Worm (Caenorhabditis elegans) whole organism, young adult: Measurements from ENCODE around the gene D1086.3.

Experiments used
- B0261.1 ChIP-seq: sonication (generic microtip); optimal IDR thresholded peaks from 2 replicates; lab custom pipeline; 2016; ENCODE audit warnings: mild to moderate bottlenecking, missing genetic modification characterization, moderate library complexity, missing compliant biosample characterization
- B0336.3 ChIP-seq: fragments of 200-800 bp; sonication (Bioruptor generic); IDR thresholded peaks from 2 replicates; pipeline ENCODE4 v1.3.6; 2022; ENCODE audit warnings: missing genetic modification characterization, missing compliant biosample characterization
- F33H1.4 ChIP-seq: fragments of 200-800 bp; sonication (Bioruptor generic); IDR thresholded peaks from 2 replicates; pipeline ENCODE4 v1.3.6; 2022; ENCODE audit warnings: missing genetic modification reagents, missing genetic modification characterization, missing compliant biosample characterization
- K11D2.4 ChIP-seq: fragments of 200-800 bp; sonication (Bioruptor generic); IDR thresholded peaks from 2 replicates; pipeline ENCODE4 v1.3.6; 2022; ENCODE audit warnings: missing genetic modification reagents, missing genetic modification characterization, missing compliant biosample characterization
- Y53F4B.3 ChIP-seq: fragments of 200-800 bp; sonication (Bioruptor generic); IDR thresholded peaks from 2 replicates; pipeline ENCODE4 v1.3.6; 2022; ENCODE audit warnings: missing genetic modification reagents, missing genetic modification characterization, missing compliant biosample characterization
- Y79H2A.3 ChIP-seq: fragments of 200-800 bp; sonication (Bioruptor generic); conservative IDR thresholded peaks from 2 replicates; pipeline ENCODE4 v1.3.6; 2022; ENCODE audit warnings: missing genetic modification reagents, missing genetic modification characterization, missing compliant biosample characterization
- ZK185.1 ChIP-seq: sonication (generic microtip); optimal IDR thresholded peaks from 2 replicates; lab custom pipeline; 2016; ENCODE audit warnings: mild to moderate bottlenecking, missing genetic modification characterization, missing compliant biosample characterization; ENCODE audit not compliant: poor library complexity, severe bottlenecking
- aptf-2 ChIP-seq: fragments of 200-800 bp; sonication (Bioruptor generic); conservative IDR thresholded peaks from 2 replicates; pipeline ENCODE4 v1.3.6; 2022; ENCODE audit warnings: missing genetic modification reagents, missing genetic modification characterization, missing compliant biosample characterization
- athp-1 ChIP-seq: sonication (generic microtip); optimal IDR thresholded peaks from 2 replicates; lab custom pipeline; 2017; ENCODE audit warnings: mild to moderate bottlenecking, missing genetic modification characterization, missing compliant biosample characterization
- cebp-1 ChIP-seq, 2 experiments: fragments of 200-800 bp in 1 of 2; sonication (Bioruptor generic) in 1 of 2; sonication (generic microtip) in 1 of 2; IDR thresholded peaks in 1 of 2; optimal IDR thresholded peaks in 1 of 2; 2 replicates each; pipeline versions ENCODE4 v1.3.6 to Lab custom; 2017 to 2022; ENCODE audit warnings: missing compliant biosample characterization in 2 of 2, missing genetic modification characterization in 2 of 2, mild to moderate bottlenecking in 1 of 2, missing genetic modification reagents in 1 of 2, moderate library complexity in 1 of 2
- ceh-100 ChIP-seq: fragments of 200-800 bp; sonication (Bioruptor generic); IDR thresholded peaks from 2 replicates; pipeline ENCODE4 v1.3.6; 2022; ENCODE audit warnings: missing genetic modification reagents, missing genetic modification characterization, missing compliant biosample characterization
- ceh-91 ChIP-seq: fragments of 200-800 bp; sonication (Bioruptor generic); IDR thresholded peaks from 2 replicates; pipeline ENCODE4 v1.3.6; 2022; ENCODE audit warnings: missing genetic modification reagents, missing genetic modification characterization, missing compliant biosample characterization
- efl-1 ChIP-seq: fragments of 150-350 bp; optimal IDR thresholded peaks from 2 replicates; lab custom pipeline; 2014; ENCODE audit warnings: missing biosample characterization, missing genetic modification reagents, missing genetic modification characterization
- egl-44 ChIP-seq: fragments of 200-800 bp; sonication (Bioruptor generic); IDR thresholded peaks from 2 replicates; pipeline ENCODE4 v1.3.6; 2022; ENCODE audit warnings: missing genetic modification reagents, missing genetic modification characterization, missing compliant biosample characterization
- ets-4 ChIP-seq: fragments of 200-800 bp; sonication (Bioruptor generic); optimal IDR thresholded peaks from 2 replicates; lab custom pipeline; 2018; ENCODE audit warnings: mild to moderate bottlenecking, missing genetic modification characterization, missing compliant biosample characterization
- him-1 ChIP-seq: sonication (generic microtip); optimal IDR thresholded peaks from 2 replicates; lab custom pipeline; 2016; ENCODE audit warnings: missing genotype, missing genetic modification reagents, missing genetic modification characterization, missing compliant biosample characterization
- hlh-12 ChIP-seq: sonication (generic microtip); optimal IDR thresholded peaks from 2 replicates; lab custom pipeline; 2016; ENCODE audit warnings: missing genetic modification characterization, missing compliant biosample characterization
- hlh-26 ChIP-seq: fragments of 200-800 bp; sonication (Bioruptor generic); conservative IDR thresholded peaks from 2 replicates; pipeline ENCODE4 v1.3.6; 2022; ENCODE audit warnings: missing genetic modification reagents, missing genetic modification characterization, missing compliant biosample characterization
- hsf-1 ChIP-seq: fragments of 200-800 bp; sonication (Bioruptor generic); IDR thresholded peaks from 2 replicates; pipeline ENCODE4 v1.3.6; 2022; ENCODE audit warnings: missing genetic modification reagents, missing genetic modification characterization, missing compliant biosample characterization
- let-607 ChIP-seq, 2 experiments: fragments of 200-800 bp in 1 of 2; sonication (Bioruptor generic) in 1 of 2; sonication (generic microtip) in 1 of 2; optimal IDR thresholded peaks; 2 replicates each; lab custom pipeline; 2016 to 2018; ENCODE audit warnings: mild to moderate bottlenecking in 2 of 2, missing compliant biosample characterization in 2 of 2, missing genetic modification characterization in 2 of 2, moderate library complexity in 2 of 2, missing genotype in 1 of 2
- lin-26 ChIP-seq: fragments of 200-800 bp; sonication (Bioruptor generic); IDR thresholded peaks from 2 replicates; pipeline ENCODE4 v1.3.6; 2022; ENCODE audit warnings: missing genetic modification reagents, missing genetic modification characterization, missing compliant biosample characterization
- lin-35 ChIP-seq, 3 experiments: fragments of 150-350 bp in 2 of 3; sonication (generic microtip) in 1 of 3; optimal IDR thresholded peaks; 2 replicates each; lab custom pipeline; 2014 to 2018; ENCODE audit warnings: missing biosample characterization in 3 of 3, missing genetic modification characterization in 3 of 3, missing genetic modification reagents in 3 of 3
- mxl-1 ChIP-seq: sonication (generic microtip); optimal IDR thresholded peaks from 2 replicates; lab custom pipeline; 2016; ENCODE audit warnings: missing genetic modification characterization, missing compliant biosample characterization
- nfya-1 ChIP-seq: sonication (generic microtip); optimal IDR thresholded peaks from 2 replicates; lab custom pipeline; 2017; ENCODE audit warnings: antibody characterized with exemption, missing compliant biosample characterization, missing genetic modification characterization, borderline replicate concordance; ENCODE audit not compliant: insufficient read depth
- nfya-2 ChIP-seq: fragments of 200-800 bp; sonication (Bioruptor generic); IDR thresholded peaks from 2 replicates; pipeline ENCODE4 v1.3.6; 2022; ENCODE audit warnings: missing genetic modification reagents, missing genetic modification characterization, missing compliant biosample characterization
- nhr-80 ChIP-seq: sonication (generic microtip); optimal IDR thresholded peaks from 2 replicates; lab custom pipeline; 2016; ENCODE audit warnings: missing genetic modification characterization, missing compliant biosample characterization
- rpc-1 ChIP-seq, 2 experiments: fragments of 150-350 bp in 1 of 2; sonication (generic microtip) in 1 of 2; optimal IDR thresholded peaks; 2 replicates each; lab custom pipeline; 2014 to 2018; ENCODE audit warnings: missing biosample characterization in 1 of 2, missing genetic modification characterization in 1 of 2, missing genetic modification reagents in 1 of 2, missing genotype in 1 of 2
- somi-1 ChIP-seq: fragments of 200-800 bp; sonication (Bioruptor generic); optimal IDR thresholded peaks from 2 replicates; lab custom pipeline; 2018; ENCODE audit warnings: mild to moderate bottlenecking, missing genetic modification characterization, missing compliant biosample characterization
- sptf-2 ChIP-seq: fragments of 200-800 bp; sonication (Bioruptor generic); optimal IDR thresholded peaks from 2 replicates; lab custom pipeline; 2018; ENCODE audit warnings: mild to moderate bottlenecking, missing genetic modification characterization, missing compliant biosample characterization
- tlf-1 ChIP-seq: fragments of 200-800 bp; sonication (Bioruptor generic); optimal IDR thresholded peaks from 2 replicates; lab custom pipeline; 2018; ENCODE audit warnings: mild to moderate bottlenecking, missing genetic modification characterization, missing compliant biosample characterization
- unc-130 ChIP-seq: sonication (generic microtip); optimal IDR thresholded peaks from 2 replicates; lab custom pipeline; 2016; ENCODE audit warnings: missing genetic modification reagents, missing genetic modification characterization, missing compliant biosample characterization
- unc-62 ChIP-seq: fragments of 150-350 bp; optimal IDR thresholded peaks from 2 replicates; lab custom pipeline; 2014; ENCODE audit warnings: missing biosample characterization, missing genetic modification reagents, missing genetic modification characterization
- ztf-25 ChIP-seq: fragments of 200-800 bp; sonication (Bioruptor generic); IDR thresholded peaks from 2 replicates; pipeline ENCODE4 v1.3.6; 2022; ENCODE audit warnings: missing genetic modification reagents, missing genetic modification characterization, missing compliant biosample characterization

The D1086.3 gene

DNA sequence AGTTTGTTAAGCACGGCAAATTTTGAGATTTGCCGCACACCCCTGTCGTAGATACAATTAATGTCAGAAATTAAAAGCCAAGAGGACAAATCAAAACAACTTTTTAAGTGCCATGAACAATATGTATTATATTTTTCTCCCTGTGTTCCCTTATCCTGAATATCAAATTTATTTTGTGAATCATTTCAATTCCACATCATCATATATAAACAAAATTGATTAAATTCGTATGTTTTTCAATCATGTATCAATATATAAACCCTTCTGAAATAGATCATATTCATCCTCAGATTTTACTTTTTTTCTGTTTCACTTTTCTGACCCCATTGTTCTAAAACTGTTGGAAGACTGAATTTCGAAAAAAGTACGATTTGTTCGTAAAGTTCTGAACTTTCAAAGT, 18.4 kb upstream of the D1086.3 start, which contains the start of gene D1086.11:
Gene D1086.11, plus strand, starts transcription at position 301 of the 400 bp plus-strand sequence.
- no peak for TF ChIP-seq mxl-1 (tag; lab: Kevin White, UChicago)
- TF ChIP-seq lin-35 (GFP tag; optimal IDR thresholded peaks at IDR 0.05; lab: Kevin White, UChicago): no peak
- no peak for TF ChIP-seq ZK185.1 (tag; lab: Kevin White, UChicago)
- no peak for TF ChIP-seq unc-62
- no peak for TF ChIP-seq ets-4 (GFP tag; lab: Kevin White, UChicago)
- TF ChIP-seq him-1 (tag; lab: Kevin White, UChicago): no peak
- TF ChIP-seq nfya-1 (tag; lab: Kevin White, UChicago): no peak
- no peak for TF ChIP-seq let-607 (tag; optimal IDR thresholded peaks at IDR 0.05; lab: Kevin White, UChicago)
- no peak for TF ChIP-seq Y79H2A.3 (GFP tag; lab: Robert Waterston, UW)
- TF ChIP-seq hsf-1 (GFP tag; lab: Robert Waterston, UW): no peak
- no peak for TF ChIP-seq ztf-25
- TF ChIP-seq, all 124 proteins: peak for 0

DNA sequence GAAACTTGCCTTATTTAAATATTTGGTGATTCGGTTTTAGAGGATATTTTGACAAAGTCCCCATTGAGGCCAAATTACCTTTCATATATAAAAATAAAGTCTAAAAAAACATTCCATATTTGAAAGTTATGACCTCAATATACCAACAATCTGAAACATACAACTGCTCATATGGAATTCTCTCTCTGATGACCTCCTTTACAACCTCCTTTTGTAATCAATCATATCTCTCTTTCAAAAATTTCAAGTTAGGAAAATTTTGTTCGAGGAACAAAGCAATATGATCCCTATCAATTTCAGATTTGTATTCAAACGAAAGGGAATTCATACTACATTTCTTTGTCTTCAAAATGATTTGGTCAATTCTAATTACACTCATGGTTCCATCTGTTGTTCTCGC, 13.1 kb upstream of the D1086.3 start, which contains the start of gene D1086.6:
Gene D1086.6, plus strand, starts transcription at position 301 of the 400 bp plus-strand sequence.
- TF ChIP-seq rpc-1 (optimal IDR thresholded peaks at IDR 0.05; lab: Kevin White, UChicago) (no peak), rpc-1 (tag; optimal IDR thresholded peaks at IDR 0.05; lab: Kevin White, UChicago) (no peak), egl-44 (no peak), athp-1 (tag; lab: Kevin White, UChicago) (no peak), K11D2.4 (GFP tag; lab: Robert Waterston, UW) (no peak), lin-26 (GFP tag; lab: Robert Waterston, UW) (no peak), aptf-2 (GFP tag; lab: Robert Waterston, UW) (no peak)
- TF ChIP-seq, all 124 proteins: peak for 0

DNA sequence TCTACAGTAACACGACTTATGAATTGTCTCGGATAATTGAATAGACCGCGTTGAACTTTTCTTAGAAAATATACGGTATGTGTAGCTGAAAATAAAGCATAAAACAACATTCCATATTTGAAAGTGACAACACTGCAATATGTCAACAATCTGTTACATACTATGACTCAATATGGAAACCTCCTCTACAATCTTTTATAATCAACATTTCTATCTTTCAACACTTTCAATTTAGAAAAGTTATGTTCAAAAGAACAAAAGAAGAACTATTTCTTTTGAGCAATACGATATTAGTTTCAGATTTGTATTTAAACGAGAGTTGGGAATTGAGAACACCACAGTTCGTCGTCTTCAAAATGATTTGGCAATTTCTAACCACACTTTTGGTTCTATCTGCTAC, 10.1 kb upstream of the D1086.3 start, which contains the start of gene D1086.10:
Gene D1086.10, plus strand, starts transcription at position 301 of the 400 bp plus-strand sequence.
- TF ChIP-seq nhr-80 (tag; lab: Kevin White, UChicago) (no peak), sptf-2 (GFP tag; lab: Kevin White, UChicago) (no peak), aptf-2 (GFP tag; lab: Robert Waterston, UW) (no peak), B0261.1 (tag; lab: Kevin White, UChicago) (no peak)

DNA sequence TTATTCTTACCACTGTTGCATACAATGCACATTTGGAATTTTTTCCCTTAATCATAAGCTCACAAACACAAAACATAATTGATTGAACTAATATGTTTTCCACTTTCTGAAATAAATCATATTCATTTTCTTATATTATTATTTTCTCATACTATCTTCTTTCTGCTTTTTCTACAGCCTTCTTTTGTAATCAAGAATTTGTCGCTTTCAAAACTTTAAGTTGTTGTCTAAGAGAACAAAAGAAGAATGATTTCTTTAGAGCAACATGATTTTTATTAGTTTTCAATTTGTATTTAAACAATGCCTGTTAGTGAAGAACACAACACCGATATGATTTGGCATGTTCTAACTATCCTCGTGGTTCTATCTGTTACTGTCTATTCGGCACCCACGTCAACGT, 8.6 kb upstream of the D1086.3 start, which contains the start of gene D1086.7:
Gene D1086.7, plus strand, starts transcription at position 301 of the 400 bp plus-strand sequence.
- no peak for TF ChIP-seq ceh-100 (GFP tag; lab: Robert Waterston, UW)
- TF ChIP-seq athp-1 (tag; lab: Kevin White, UChicago): no peak
- TF ChIP-seq F33H1.4 (GFP tag; lab: Robert Waterston, UW): no peak
- no peak for TF ChIP-seq tlf-1
- no peak for TF ChIP-seq ceh-91 (GFP tag; lab: Robert Waterston, UW)
- no peak for TF ChIP-seq hlh-12 (tag; lab: Kevin White, UChicago)
- TF ChIP-seq cebp-1 (GFP tag; IDR thresholded peaks at IDR 0.05; lab: Robert Waterston, UW): no peak
- no peak for TF ChIP-seq cebp-1 (tag; optimal IDR thresholded peaks at IDR 0.05; lab: Kevin White, UChicago)
- TF ChIP-seq unc-130 (GFP tag; lab: Kevin White, UChicago): no peak
- no peak for TF ChIP-seq somi-1
- no peak for TF ChIP-seq Y53F4B.3
- no peak for TF ChIP-seq B0261.1 (tag; lab: Kevin White, UChicago)
- TF ChIP-seq, all 124 proteins: peak for 0

DNA sequence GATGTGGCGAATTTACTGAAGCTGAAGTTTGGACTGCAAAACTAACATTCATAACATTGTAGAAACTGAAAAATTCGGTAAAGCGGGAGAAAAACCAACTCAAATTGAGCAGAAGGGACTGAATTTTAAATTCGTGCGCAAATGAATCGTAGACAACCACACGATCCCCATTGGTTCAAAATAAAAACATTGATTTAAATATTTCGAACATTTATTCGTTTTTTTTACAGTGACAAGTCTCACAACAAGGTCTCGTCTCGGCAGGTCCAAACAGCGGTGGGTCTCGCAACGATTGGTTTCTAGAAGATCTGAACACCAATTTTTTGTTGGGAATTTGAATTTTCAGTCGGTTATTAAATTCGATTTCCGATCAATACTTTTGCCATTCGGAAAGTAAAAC, 7.0 kb upstream of the D1086.3 start, which contains the start of gene D1086.18:
Gene D1086.18, plus strand, starts transcription at position 301 of the 400 bp plus-strand sequence.
- TF ChIP-seq efl-1 (GFP tag; lab: Kevin White, UChicago): no peak
- TF ChIP-seq hlh-26 (GFP tag; lab: Robert Waterston, UW): no peak
- no peak for TF ChIP-seq B0336.3 (GFP tag; lab: Robert Waterston, UW)
- no peak for TF ChIP-seq mxl-1 (tag; lab: Kevin White, UChicago)
- TF ChIP-seq nfya-1 (tag; lab: Kevin White, UChicago): no peak
- no peak for TF ChIP-seq nfya-2
- TF ChIP-seq, all 124 proteins: peak for 0
